Worm (Caenorhabditis elegans): ENCODE measurements around the gene irld-17.

- TF ChIP-seq ztf-11 (tag; optimal IDR thresholded peaks at IDR 0.05) = no peak
- TF ChIP-seq nhr-28 (tag; optimal IDR thresholded peaks at IDR 0.05) = no peak
- TF ChIP-seq pqm-1 (tag; optimal IDR thresholded peaks at IDR 0.05) = no peak
- TF ChIP-seq ceh-16 (tag; optimal IDR thresholded peaks at IDR 0.05) = no peak
- no peak for TF ChIP-seq egl-27 (tag; optimal IDR thresholded peaks at IDR 0.05)
- no peak for TF ChIP-seq lsy-12 (tag; optimal IDR thresholded peaks at IDR 0.05)
- TF ChIP-seq lin-39 (tag; optimal IDR thresholded peaks at IDR 0.05) = no peak
- no peak for TF ChIP-seq nhr-25 (tag; optimal IDR thresholded peaks at IDR 0.05)
- no peak for TF ChIP-seq snpc-4 (tag; optimal IDR thresholded peaks at IDR 0.05)
- TF ChIP-seq skn-1 (tag; optimal IDR thresholded peaks at IDR 0.05) = no peak
- TF ChIP-seq ceh-82 (tag; optimal IDR thresholded peaks at IDR 0.05) = no peak
- TF ChIP-seq ama-1 (optimal IDR thresholded peaks at IDR 0.05) = no peak
Measured at ce11 chrV:1678228-1678627, 46.4 kb downstream of the irld-17 start, which contains the start of gene srw-98.
